Worm (Caenorhabditis elegans) whole organism, late embryonic: ENCODE measurements around the gene Y43F8C.5.

ENCODE experiments used
- C08G9.2 ChIP-seq: sonication (generic microtip); optimal IDR thresholded peaks from 2 replicates; lab custom pipeline; 2016; ENCODE audit warnings: mild to moderate bottlenecking, missing genetic modification characterization, moderate library complexity, missing compliant biosample characterization
- C38D4.7 ChIP-seq: fragments of 200-800 bp; sonication (Bioruptor generic); optimal IDR thresholded peaks from 2 replicates; lab custom pipeline; 2018; ENCODE audit warnings: mild to moderate bottlenecking, missing genetic modification characterization, moderate library complexity, missing compliant biosample characterization
- K02D7.2 ChIP-seq: sonication (generic microtip); optimal IDR thresholded peaks from 2 replicates; lab custom pipeline; 2017; ENCODE audit warnings: mild to moderate bottlenecking, missing genetic modification characterization, missing compliant biosample characterization
- K09A11.1 ChIP-seq: sonication (generic microtip); optimal IDR thresholded peaks from 2 replicates; lab custom pipeline; 2017; ENCODE audit warnings: antibody characterized with exemption, mild to moderate bottlenecking, missing genetic modification characterization, missing compliant biosample characterization; ENCODE audit not compliant: insufficient read depth
- T23F11.4 ChIP-seq: fragments of 200-800 bp; sonication (Bioruptor generic); optimal IDR thresholded peaks from 2 replicates; lab custom pipeline; 2018; ENCODE audit warnings: mild to moderate bottlenecking, missing genetic modification characterization, missing compliant biosample characterization
- ahr-1 ChIP-seq: sonication (generic microtip); optimal IDR thresholded peaks from 2 replicates; lab custom pipeline; 2016; ENCODE audit warnings: missing genetic modification characterization, missing compliant biosample characterization
- ama-1 ChIP-seq: fragments of 150-350 bp; optimal IDR thresholded peaks from 2 replicates; lab custom pipeline; 2014
- ceh-18 ChIP-seq: sonication (generic microtip); optimal IDR thresholded peaks from 2 replicates; lab custom pipeline; 2016; ENCODE audit warnings: missing genetic modification characterization, missing compliant biosample characterization
- ceh-19 ChIP-seq: fragments of 200-800 bp; sonication (Bioruptor generic); optimal IDR thresholded peaks from 2 replicates; lab custom pipeline; 2018; ENCODE audit warnings: mild to moderate bottlenecking, missing genetic modification characterization, missing compliant biosample characterization
- ceh-2 ChIP-seq: sonication (generic microtip); optimal IDR thresholded peaks from 2 replicates; lab custom pipeline; 2016; ENCODE audit warnings: missing genotype, missing genetic modification characterization, missing compliant biosample characterization
- ceh-22 ChIP-seq: sonication (generic microtip); optimal IDR thresholded peaks from 2 replicates; lab custom pipeline; 2017; ENCODE audit warnings: missing biosample characterization, missing genetic modification characterization
- ceh-30 ChIP-seq: fragments of 150-350 bp; optimal IDR thresholded peaks from 2 replicates; lab custom pipeline; 2014; ENCODE audit warnings: missing biosample characterization, missing genetic modification characterization
- ceh-31 ChIP-seq: sonication (generic microtip); optimal IDR thresholded peaks from 2 replicates; lab custom pipeline; 2016; ENCODE audit warnings: missing genetic modification characterization, missing compliant biosample characterization
- ceh-45 ChIP-seq: fragments of 200-800 bp; sonication (Bioruptor generic); IDR thresholded peaks from 2 replicates; pipeline ENCODE4 v1.3.6; 2022; ENCODE audit warnings: missing genetic modification reagents, missing genetic modification characterization, missing compliant biosample characterization
- ceh-6 ChIP-seq: fragments of 200-800 bp; sonication (Bioruptor generic); optimal IDR thresholded peaks from 2 replicates; lab custom pipeline; 2018; ENCODE audit warnings: mild to moderate bottlenecking, missing genetic modification characterization, missing compliant biosample characterization
- ceh-9 ChIP-seq: sonication (generic microtip); optimal IDR thresholded peaks from 2 replicates; lab custom pipeline; 2016; ENCODE audit warnings: mild to moderate bottlenecking, missing genetic modification characterization, inconsistent platforms, missing compliant biosample characterization
- dmd-4 ChIP-seq: sonication (generic microtip); optimal IDR thresholded peaks from 2 replicates; lab custom pipeline; 2016; ENCODE audit warnings: borderline replicate concordance, missing genetic modification characterization, missing compliant biosample characterization
- dve-1 ChIP-seq: sonication (generic microtip); optimal IDR thresholded peaks from 2 replicates; lab custom pipeline; 2017; ENCODE audit warnings: antibody characterized with exemption, mild to moderate bottlenecking, missing genetic modification characterization, missing compliant biosample characterization
- elt-2 ChIP-seq: sonication (generic microtip); optimal IDR thresholded peaks from 2 replicates; lab custom pipeline; 2016; ENCODE audit warnings: missing genetic modification reagents, missing genetic modification characterization, missing compliant biosample characterization
- elt-4 ChIP-seq: sonication (generic microtip); optimal IDR thresholded peaks from 2 replicates; lab custom pipeline; 2016; ENCODE audit warnings: missing genetic modification characterization, missing compliant biosample characterization
- ets-4 ChIP-seq: sonication (generic microtip); optimal IDR thresholded peaks from 2 replicates; lab custom pipeline; 2016; ENCODE audit warnings: missing genetic modification characterization, missing compliant biosample characterization
- eyg-1 ChIP-seq: sonication (generic microtip); optimal IDR thresholded peaks from 2 replicates; lab custom pipeline; 2016; ENCODE audit warnings: missing genotype, missing genetic modification characterization, missing compliant biosample characterization
- fax-1 ChIP-seq: sonication (generic microtip); optimal IDR thresholded peaks from 2 replicates; lab custom pipeline; 2016; ENCODE audit warnings: missing genotype, missing genetic modification characterization, missing compliant biosample characterization
- hlh-13 ChIP-seq: fragments of 200-800 bp; sonication (Bioruptor generic); optimal IDR thresholded peaks from 2 replicates; lab custom pipeline; 2018; ENCODE audit warnings: mild to moderate bottlenecking, missing genetic modification characterization, missing compliant biosample characterization
- hlh-6 ChIP-seq: sonication (generic microtip); optimal IDR thresholded peaks from 2 replicates; lab custom pipeline; 2016; ENCODE audit warnings: missing genotype, missing genetic modification characterization, missing compliant biosample characterization
- hlh-8 ChIP-seq: sonication (generic microtip); optimal IDR thresholded peaks from 2 replicates; lab custom pipeline; 2016; ENCODE audit warnings: missing genotype, missing genetic modification characterization, missing compliant biosample characterization
- lin-11 ChIP-seq: fragments of 200-800 bp; sonication (Bioruptor generic); optimal IDR thresholded peaks from 2 replicates; lab custom pipeline; 2018; ENCODE audit warnings: mild to moderate bottlenecking, missing genetic modification characterization, missing compliant biosample characterization
- madf-2 ChIP-seq: sonication (generic microtip); optimal IDR thresholded peaks from 2 replicates; lab custom pipeline; 2017; ENCODE audit warnings: missing genetic modification characterization, missing compliant biosample characterization
- nfya-1 ChIP-seq: sonication (generic microtip); optimal IDR thresholded peaks from 2 replicates; lab custom pipeline; 2017; ENCODE audit warnings: missing genetic modification characterization, mild to moderate bottlenecking, missing compliant biosample characterization, antibody characterized with exemption, moderate library complexity
- nhr-11 ChIP-seq: fragments of 150-350 bp; optimal IDR thresholded peaks from 2 replicates; lab custom pipeline; 2014; ENCODE audit warnings: missing biosample characterization, missing genetic modification characterization
- nhr-232 ChIP-seq: sonication (generic microtip); optimal IDR thresholded peaks from 2 replicates; lab custom pipeline; 2016; ENCODE audit warnings: missing genetic modification characterization, missing compliant biosample characterization
- npax-4 ChIP-seq: sonication (generic microtip); optimal IDR thresholded peaks from 2 replicates; lab custom pipeline; 2016; ENCODE audit warnings: missing genetic modification characterization, missing compliant biosample characterization
- pax-1 ChIP-seq: fragments of 150-350 bp; optimal IDR thresholded peaks from 2 replicates; lab custom pipeline; 2014; ENCODE audit warnings: missing biosample characterization, missing genetic modification characterization
- pha-4 ChIP-seq: fragments of 150-350 bp; optimal IDR thresholded peaks from 2 replicates; lab custom pipeline; 2018; ENCODE audit warnings: missing biosample characterization, missing genetic modification reagents, missing genetic modification characterization
- pros-1 ChIP-seq: fragments of 150-350 bp; optimal IDR thresholded peaks from 2 replicates; lab custom pipeline; 2014; ENCODE audit warnings: missing biosample characterization, missing genetic modification reagents, missing genetic modification characterization
- rnt-1 ChIP-seq: sonication (generic microtip); optimal IDR thresholded peaks from 2 replicates; lab custom pipeline; 2016; ENCODE audit warnings: missing genetic modification characterization, missing compliant biosample characterization
- sdc-2 ChIP-seq: sonication (generic microtip); optimal IDR thresholded peaks from 2 replicates; lab custom pipeline; 2016; ENCODE audit warnings: missing genotype, missing genetic modification characterization, missing compliant biosample characterization
- sox-2 ChIP-seq: fragments of 200-800 bp; sonication (Bioruptor generic); IDR thresholded peaks from 2 replicates; pipeline ENCODE4 v1.3.6; 2022; ENCODE audit warnings: missing genetic modification reagents, missing genetic modification characterization, missing compliant biosample characterization
- syd-9 ChIP-seq: sonication (generic microtip); optimal IDR thresholded peaks from 2 replicates; lab custom pipeline; 2016; ENCODE audit warnings: mild to moderate bottlenecking, missing genetic modification characterization, moderate library complexity, missing compliant biosample characterization
- tbx-2 ChIP-seq: sonication (generic microtip); optimal IDR thresholded peaks from 2 replicates; lab custom pipeline; 2016; ENCODE audit warnings: missing genetic modification characterization, missing compliant biosample characterization
- tbx-7 ChIP-seq: sonication (generic microtip); optimal IDR thresholded peaks from 2 replicates; lab custom pipeline; 2016; ENCODE audit warnings: missing genotype, missing genetic modification characterization, missing compliant biosample characterization
- ttx-3 ChIP-seq: sonication (generic microtip); optimal IDR thresholded peaks from 2 replicates; lab custom pipeline; 2016; ENCODE audit warnings: missing genetic modification reagents, missing genetic modification characterization, missing compliant biosample characterization
- unc-42 ChIP-seq: sonication (generic microtip); optimal IDR thresholded peaks from 2 replicates; lab custom pipeline; 2016; ENCODE audit warnings: missing genotype, missing genetic modification characterization, missing compliant biosample characterization
- unc-55 ChIP-seq: sonication (generic microtip); optimal IDR thresholded peaks from 2 replicates; lab custom pipeline; 2017; ENCODE audit warnings: missing biosample characterization, missing genetic modification reagents, missing genetic modification characterization
- zip-5 ChIP-seq: sonication (generic microtip); optimal IDR thresholded peaks from 2 replicates; lab custom pipeline; 2016; ENCODE audit warnings: missing genetic modification characterization, missing compliant biosample characterization
- ztf-16 ChIP-seq: sonication (generic microtip); optimal IDR thresholded peaks from 2 replicates; lab custom pipeline; 2017; ENCODE audit warnings: missing genetic modification characterization, missing compliant biosample characterization

Gene Y43F8C.5

DNA sequence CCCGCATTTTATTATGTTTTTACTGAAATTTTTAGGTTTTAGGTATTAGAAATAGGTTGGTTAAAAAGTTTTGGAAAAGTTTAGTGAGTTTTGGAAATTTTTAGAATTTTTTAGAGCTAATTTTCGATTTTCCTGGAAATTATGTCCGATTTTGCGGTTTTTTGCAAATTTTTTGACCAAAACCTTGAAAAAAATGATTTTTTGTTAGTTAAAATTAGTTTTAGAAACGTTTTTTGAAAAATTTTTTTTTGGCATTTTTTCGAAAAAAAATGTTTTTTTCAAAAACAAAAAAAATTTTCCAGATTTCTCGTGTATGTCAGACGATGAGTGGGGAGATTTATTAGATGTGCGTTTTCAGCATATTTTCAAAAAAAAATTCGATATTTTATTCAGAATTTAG lies 7.7 kb downstream of the Y43F8C.5 start, which contains the start of gene dyf-19:
Gene dyf-19, plus strand, starts transcription at position 301 of the 400 bp plus-strand sequence.
- no peak for TF ChIP-seq elt-2 (tag; lab: Kevin White, UChicago)
- TF ChIP-seq ahr-1 (tag; lab: Kevin White, UChicago), result no peak
- no peak for TF ChIP-seq zip-5
- no peak for TF ChIP-seq unc-55 (GFP tag; lab: Kevin White, UChicago)

DNA sequence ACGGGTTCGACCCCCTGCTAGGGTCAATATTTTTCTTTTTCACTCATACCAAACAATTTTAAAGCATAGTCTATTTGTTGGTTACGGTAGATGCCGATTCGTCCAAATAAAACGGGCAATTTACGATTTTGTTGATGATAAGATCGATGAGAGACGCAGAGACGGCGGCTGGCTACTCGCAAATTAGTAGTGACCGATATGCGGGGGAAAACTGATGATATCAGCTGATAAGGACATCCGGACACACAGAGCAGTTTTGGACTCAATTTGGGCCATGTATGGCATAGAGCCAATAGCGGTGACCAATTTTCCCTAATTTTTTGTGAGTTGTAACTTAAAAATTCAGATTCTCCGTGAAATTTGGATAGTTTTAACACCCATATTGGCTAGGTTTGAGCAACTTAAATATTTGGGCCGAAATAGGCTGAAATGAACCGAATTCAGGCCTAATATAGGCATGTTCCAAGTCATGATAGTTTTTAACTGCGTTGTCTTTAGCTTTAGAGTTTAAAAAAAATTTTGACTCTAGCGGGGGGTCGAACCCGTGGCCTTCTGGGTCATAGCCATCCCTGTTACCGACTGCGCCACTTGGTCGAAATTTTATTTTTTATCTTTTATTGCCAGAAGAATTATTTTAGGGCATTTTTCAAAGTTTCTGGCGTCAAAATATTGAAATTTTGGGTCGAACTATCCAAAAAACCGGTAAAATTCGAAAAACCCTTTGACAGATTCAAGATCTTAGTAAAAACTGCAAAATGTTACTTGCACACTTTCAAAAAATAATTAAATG lies 8.7 kb downstream of the Y43F8C.5 start:
- TF ChIP-seq elt-2 (tag; lab: Kevin White, UChicago) (peak; percentile 81), ahr-1 (tag; lab: Kevin White, UChicago) (no peak)

DNA sequence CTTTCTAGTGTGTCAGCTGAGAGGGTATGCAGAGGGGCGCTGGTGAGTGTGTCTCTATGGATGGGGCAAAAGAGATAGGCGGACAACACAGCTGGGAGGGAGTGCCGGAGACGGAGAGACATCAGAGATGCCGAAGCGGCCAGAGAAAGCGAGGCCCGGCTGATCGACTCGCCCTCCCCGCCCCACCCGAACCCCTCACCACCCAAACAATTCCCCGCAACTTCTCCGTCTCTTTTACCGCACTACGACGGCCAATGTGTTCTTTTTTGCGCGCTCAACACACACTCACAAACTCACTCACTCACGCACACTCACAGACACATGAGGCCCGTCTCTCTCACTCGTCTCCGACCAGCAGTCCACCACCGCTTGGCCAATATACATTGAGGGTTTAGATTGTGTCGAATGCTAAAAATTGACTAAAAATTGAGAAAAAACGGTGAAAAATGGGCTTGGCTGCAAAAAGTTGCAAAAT lies 10.0 kb downstream of the Y43F8C.5 start, which contains the start of gene Y43F8C.3:
Gene Y43F8C.3, minus strand, starts transcription at position 187 of the 475 bp plus-strand sequence.
- TF ChIP-seq ceh-2 (no peak), ztf-16 (tag; lab: Kevin White, UChicago) (peak; percentile 20), elt-2 (tag; lab: Kevin White, UChicago) (peak; percentile 41), hlh-8 (tag; lab: Kevin White, UChicago) (no peak), lin-11 (no peak), ttx-3 (tag; lab: Kevin White, UChicago) (no peak), sdc-2 (tag; lab: Kevin White, UChicago) (no peak), pha-4 (tag; lab: Kevin White, UChicago) (no peak), C38D4.7 (GFP tag; lab: Kevin White, UChicago) (no peak), ceh-19 (peak; percentile 72), K09A11.1 (tag; lab: Kevin White, UChicago) (peak; percentile 51), ets-4 (tag; lab: Kevin White, UChicago) (no peak), unc-42 (tag; lab: Kevin White, UChicago) (no peak), tbx-2 (tag; lab: Kevin White, UChicago) (peak; percentile 10), ceh-31 (tag; lab: Kevin White, UChicago) (peak; percentile 13), T23F11.4 (peak; percentile 17), tbx-7 (tag; lab: Kevin White, UChicago) (no peak), syd-9 (tag; lab: Kevin White, UChicago) (peak; percentile 12), pax-1 (no peak), madf-2 (tag; lab: Kevin White, UChicago) (no peak), unc-55 (GFP tag; lab: Kevin White, UChicago) (peak; percentile 26), ceh-6 (GFP tag; lab: Kevin White, UChicago) (peak; percentile 50), ceh-18 (tag; lab: Kevin White, UChicago) (peak; percentile 51), elt-4 (tag; lab: Kevin White, UChicago) (no peak), ceh-30 (tag; lab: Kevin White, UChicago) (no peak), ceh-22 (tag; lab: Kevin White, UChicago) (no peak), fax-1 (tag; lab: Kevin White, UChicago) (no peak), hlh-13 (GFP tag; lab: Kevin White, UChicago) (peak; percentile 21), hlh-6 (tag; lab: Kevin White, UChicago) (no peak), dmd-4 (tag; lab: Kevin White, UChicago) (no peak), ahr-1 (tag; lab: Kevin White, UChicago) (no peak), rnt-1 (no peak), sox-2 (no peak), pros-1 (tag; lab: Kevin White, UChicago) (no peak), dve-1 (peak; percentile 44), eyg-1 (no peak), K02D7.2 (tag; lab: Kevin White, UChicago) (no peak), nfya-1 (tag; lab: Kevin White, UChicago) (peak; percentile 82), C08G9.2 (tag; lab: Kevin White, UChicago) (no peak), zip-5 (no peak), ceh-9 (tag; lab: Kevin White, UChicago) (no peak), npax-4 (tag; lab: Kevin White, UChicago) (no peak), nhr-11 (tag; lab: Kevin White, UChicago) (no peak), ama-1 (lab: Kevin White, UChicago) (no peak), nhr-232 (tag; lab: Kevin White, UChicago) (no peak), ceh-45 (GFP tag; lab: Robert Waterston, UW) (no peak)
